Worm (Caenorhabditis elegans) whole organism, L2 larva: ENCODE data around the gene C14C11.2.

ENCODE experiments used
- nhr-11 ChIP-seq: fragments of 150-350 bp; optimal IDR thresholded peaks from 2 replicates; lab custom pipeline; 2014; ENCODE audit warnings: missing biosample characterization, missing genetic modification characterization
- sma-3 ChIP-seq: sonication (generic microtip); optimal IDR thresholded peaks from 2 replicates; lab custom pipeline; 2016; ENCODE audit warnings: missing genetic modification reagents, missing genetic modification characterization, missing compliant biosample characterization

- no peak for TF ChIP-seq nhr-11 (tag; lab: Kevin White, UChicago)
- TF ChIP-seq sma-3 (GFP tag; lab: Kevin White, UChicago), result no peak
Measured at ce11 chrV:5651905-5652304, 9.1 kb upstream of the C14C11.2 start.
